Worm (Caenorhabditis elegans) whole organism, early embryonic: Measurements from ENCODE around the gene ZK154.1.

Experiments used
- F13C5.2 ChIP-seq: sonication (generic microtip); optimal IDR thresholded peaks from 2 replicates; lab custom pipeline; 2017; ENCODE audit warnings: mild to moderate bottlenecking, missing genetic modification characterization, inconsistent platforms, missing compliant biosample characterization
- aly-1 ChIP-seq: sonication (generic microtip); optimal IDR thresholded peaks from 2 replicates; lab custom pipeline; 2016; ENCODE audit warnings: missing genetic modification characterization, missing compliant biosample characterization
- ama-1 ChIP-seq: fragments of 150-350 bp; optimal IDR thresholded peaks from 2 replicates; lab custom pipeline; 2014
- ets-7 ChIP-seq: sonication (generic microtip); optimal IDR thresholded peaks from 2 replicates; lab custom pipeline; 2016; ENCODE audit warnings: missing genotype, missing genetic modification characterization, missing compliant biosample characterization
- flt-1 ChIP-seq: fragments of 200-800 bp; sonication (Bioruptor generic); IDR thresholded peaks from 2 replicates; pipeline ENCODE4 v1.3.6; 2022; ENCODE audit warnings: missing genetic modification characterization, missing compliant biosample characterization
- hmbx-1 ChIP-seq: sonication (generic microtip); optimal IDR thresholded peaks from 2 replicates; lab custom pipeline; 2016; ENCODE audit warnings: mild to moderate bottlenecking, missing genetic modification characterization, missing compliant biosample characterization
- hmg-4 ChIP-seq: fragments of 200-800 bp; sonication (Bioruptor generic); optimal IDR thresholded peaks from 2 replicates; lab custom pipeline; 2018; ENCODE audit warnings: mild to moderate bottlenecking, missing genetic modification characterization, missing compliant biosample characterization
- scrt-1 ChIP-seq: fragments of 200-800 bp; sonication (Bioruptor generic); IDR thresholded peaks from 2 replicates; pipeline ENCODE4 v1.3.6; 2022; ENCODE audit warnings: missing genetic modification characterization, missing compliant biosample characterization

DNA sequence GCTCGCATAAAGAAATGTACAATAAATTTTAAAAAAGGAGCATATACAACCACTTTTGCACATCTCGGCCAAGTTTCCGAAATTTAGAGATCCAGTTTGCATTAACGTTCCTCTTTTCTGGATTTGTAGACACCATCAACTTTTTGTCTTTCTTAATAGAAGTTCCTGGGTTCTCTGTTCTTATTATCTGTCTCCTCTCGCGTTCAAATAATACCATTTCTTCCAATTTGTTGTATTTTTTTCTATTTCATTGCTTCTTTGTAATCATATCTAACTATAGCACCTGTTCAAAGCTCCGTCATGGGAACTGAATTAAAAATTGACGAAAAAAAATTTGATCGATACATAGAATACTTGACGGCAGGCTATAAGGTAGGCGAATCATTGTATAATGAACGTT, 40.0 kb upstream of the ZK154.1 start, which contains the start of gene K09F5.1:
- no peak for TF ChIP-seq ama-1
- no peak for TF ChIP-seq aly-1 (tag; lab: Kevin White, UChicago)
- no peak for TF ChIP-seq flt-1 (GFP tag; lab: Robert Waterston, UW)
- no peak for TF ChIP-seq F13C5.2
- TF ChIP-seq scrt-1 (GFP tag; lab: Robert Waterston, UW) = no peak
- TF ChIP-seq ets-7 (tag; lab: Kevin White, UChicago) = no peak
- no peak for TF ChIP-seq hmg-4
- TF ChIP-seq hmbx-1 (tag; lab: Kevin White, UChicago) = no peak
